Fruit fly (Drosophila melanogaster): ENCODE results near the gene CG5157.

- peak; percentile 12 for TF ChIP-seq CG12768 (GFP tag; optimal IDR thresholded peaks at IDR 0.05)
- TF ChIP-seq toe (GFP tag; optimal IDR thresholded peaks at IDR 0.05), result no peak
- TF ChIP-seq Hr96 (GFP tag; optimal IDR thresholded peaks at IDR 0.05), result no peak
- no peak for TF ChIP-seq tj (GFP tag; optimal IDR thresholded peaks at IDR 0.05)
- no peak for TF ChIP-seq pad (GFP tag; optimal IDR thresholded peaks at IDR 0.05)
- no peak for TF ChIP-seq bab1 (GFP tag; optimal IDR thresholded peaks at IDR 0.05)
- TF ChIP-seq Clk (GFP tag; optimal IDR thresholded peaks at IDR 0.05), result no peak
These were observed 19.1 kb upstream of the CG5157 start for dm6 chr3L:16156788-16157208.
